Worm (Caenorhabditis elegans) whole organism, young adult: ENCODE results near the gene F47B7.4.

Experiments
- C06A6.2 ChIP-seq: fragments of 200-800 bp; sonication (Bioruptor generic); conservative IDR thresholded peaks from 2 replicates; pipeline ENCODE4 v1.3.6; 2022; ENCODE audit warnings: missing genetic modification characterization, missing compliant biosample characterization
- him-1 ChIP-seq: sonication (generic microtip); optimal IDR thresholded peaks from 2 replicates; lab custom pipeline; 2016; ENCODE audit warnings: missing genotype, missing genetic modification reagents, missing genetic modification characterization, missing compliant biosample characterization
- lin-26 ChIP-seq: fragments of 200-800 bp; sonication (Bioruptor generic); IDR thresholded peaks from 2 replicates; pipeline ENCODE4 v1.3.6; 2022; ENCODE audit warnings: missing genetic modification reagents, missing genetic modification characterization, missing compliant biosample characterization
- lsl-1 ChIP-seq: fragments of 200-800 bp; sonication (Bioruptor generic); optimal IDR thresholded peaks from 2 replicates; lab custom pipeline; 2018; ENCODE audit warnings: mild to moderate bottlenecking, missing genetic modification characterization, moderate library complexity, missing compliant biosample characterization
- nhr-27 ChIP-seq: fragments of 200-800 bp; sonication (Bioruptor generic); optimal IDR thresholded peaks from 2 replicates; lab custom pipeline; 2018; ENCODE audit warnings: mild to moderate bottlenecking, missing genetic modification characterization, moderate library complexity, missing compliant biosample characterization
- nhr-80 ChIP-seq: sonication (generic microtip); optimal IDR thresholded peaks from 2 replicates; lab custom pipeline; 2016; ENCODE audit warnings: missing genetic modification characterization, missing compliant biosample characterization
- unc-130 ChIP-seq: sonication (generic microtip); optimal IDR thresholded peaks from 2 replicates; lab custom pipeline; 2016; ENCODE audit warnings: missing genetic modification reagents, missing genetic modification characterization, missing compliant biosample characterization

DNA sequence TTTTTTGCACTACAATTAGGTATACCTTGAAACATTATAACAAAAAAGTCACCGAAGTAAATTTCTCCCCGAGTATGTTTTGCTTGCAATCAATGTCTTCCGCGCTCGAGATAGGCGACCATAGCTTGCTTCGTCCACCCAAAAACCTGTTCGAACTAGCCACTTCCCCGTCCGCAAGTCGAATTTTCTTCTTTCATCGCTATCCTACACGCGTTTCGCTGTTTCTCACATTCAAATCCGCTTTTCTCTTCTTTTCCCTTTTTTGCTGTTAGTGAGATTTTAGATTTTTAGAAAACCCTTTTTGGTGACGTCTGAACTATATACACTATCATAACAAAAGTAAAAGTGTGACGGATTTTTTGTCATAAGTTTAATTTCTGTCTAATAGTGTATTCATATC lies 6.8 kb upstream of the F47B7.4 start:
- TF ChIP-seq him-1 (tag; lab: Kevin White, UChicago) (no peak), nhr-27 (tag; lab: Kevin White, UChicago) (no peak), nhr-80 (tag; lab: Kevin White, UChicago) (no peak), lin-26 (GFP tag; lab: Robert Waterston, UW) (no peak), unc-130 (GFP tag; lab: Kevin White, UChicago) (no peak), C06A6.2 (GFP tag; lab: Robert Waterston, UW) (no peak), lsl-1 (GFP tag; lab: Kevin White, UChicago) (no peak)
